Fruit fly (Drosophila melanogaster) Kc167 (cell line): Measurements from ENCODE around the gene Noa36.

Source experiments
- Myc ChIP-seq: fragments of >200 bp; optimal IDR thresholded peaks from 2 replicates; lab custom pipeline; 2017; ENCODE audit warnings: missing external identifiers
- Sin3A ChIP-seq: fragments of >200 bp; optimal IDR thresholded peaks from 2 replicates; lab custom pipeline; 2018; ENCODE audit warnings: missing external identifiers
- ttk ChIP-seq: sonication (Bioruptor generic); optimal IDR thresholded peaks from 2 replicates; lab custom pipeline; 2017; ENCODE audit warnings: missing external identifiers

DNA sequence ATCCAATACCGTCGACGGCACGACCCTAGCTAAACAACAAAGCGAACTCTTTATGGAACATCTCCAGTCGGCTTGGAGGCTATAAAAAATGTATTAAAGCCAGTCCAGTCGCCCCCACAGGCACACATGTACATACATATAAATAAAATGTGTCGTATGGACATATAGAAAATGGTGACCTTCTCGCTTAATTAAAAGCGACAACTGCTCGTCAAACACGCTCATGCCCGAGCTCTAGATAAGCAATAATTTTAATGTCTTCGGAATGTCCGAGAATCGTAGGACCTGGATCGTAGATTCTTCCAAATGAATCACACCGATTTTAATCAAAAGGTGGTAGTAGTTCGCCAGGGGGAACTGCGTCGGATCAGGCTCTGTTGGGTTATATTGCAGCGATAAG lies 19.1 kb downstream of the Noa36 start:
- TF ChIP-seq Sin3A (lab: Kevin White, UChicago) (no peak), Myc (lab: Kevin White, UChicago) (no peak), ttk (lab: Kevin White, UChicago) (no peak)
